Worm (Caenorhabditis elegans): ENCODE results near the gene K12H4.3.

- TF ChIP-seq lin-13 (GFP tag; optimal IDR thresholded peaks at IDR 0.05) (no peak), nhr-28 (tag; optimal IDR thresholded peaks at IDR 0.05) (no peak), Y5F2A.4 (GFP tag; optimal IDR thresholded peaks at IDR 0.05) (no peak), lin-15B (tag; optimal IDR thresholded peaks at IDR 0.05) (no peak), ama-1 (optimal IDR thresholded peaks at IDR 0.05) (no peak), nhr-77 (tag; optimal IDR thresholded peaks at IDR 0.05) (no peak)
These were observed 23.4 kb downstream of the K12H4.3 start for ce11 chrIII:8069206-8069605.
